Worm (Caenorhabditis elegans) whole organism, young adult: Measurements from ENCODE around the gene mdt-8.

ENCODE experiments used
- B0019.2 ChIP-seq: fragments of 200-800 bp; sonication (Bioruptor generic); conservative IDR thresholded peaks from 2 replicates; pipeline ENCODE4 v1.3.6; 2022; ENCODE audit warnings: missing genetic modification reagents, missing genetic modification characterization, missing compliant biosample characterization
- B0035.1 ChIP-seq: sonication (generic microtip); optimal IDR thresholded peaks from 2 replicates; lab custom pipeline; 2016; ENCODE audit warnings: missing genetic modification characterization, mild to moderate bottlenecking, missing compliant biosample characterization, missing genotype, missing genetic modification reagents
- B0261.1 ChIP-seq: sonication (generic microtip); optimal IDR thresholded peaks from 2 replicates; lab custom pipeline; 2016; ENCODE audit warnings: mild to moderate bottlenecking, missing genetic modification characterization, moderate library complexity, missing compliant biosample characterization
- D2030.7 ChIP-seq: fragments of 200-800 bp; sonication (Bioruptor generic); IDR thresholded peaks from 2 replicates; pipeline ENCODE4 v1.3.6; 2022; ENCODE audit warnings: missing genetic modification reagents, missing genetic modification characterization, missing compliant biosample characterization
- F57C9.4 ChIP-seq: sonication (generic microtip); optimal IDR thresholded peaks from 2 replicates; lab custom pipeline; 2017; ENCODE audit warnings: mild to moderate bottlenecking, missing genetic modification characterization, missing compliant biosample characterization
- T26A5.8 ChIP-seq: sonication (generic microtip); optimal IDR thresholded peaks from 2 replicates; lab custom pipeline; 2016; ENCODE audit warnings: missing genetic modification characterization, missing compliant biosample characterization
- Y56A3A.18 ChIP-seq: fragments of 200-800 bp; sonication (Bioruptor generic); IDR thresholded peaks from 2 replicates; pipeline ENCODE4 v1.3.6; 2022; ENCODE audit warnings: missing genetic modification reagents, missing genetic modification characterization, missing compliant biosample characterization
- Y67H2A.10 ChIP-seq: fragments of 200-800 bp; sonication (Bioruptor generic); conservative IDR thresholded peaks from 2 replicates; pipeline ENCODE4 v1.3.6; 2022; ENCODE audit warnings: missing genetic modification reagents, missing genetic modification characterization, missing compliant biosample characterization
- akir-1 ChIP-seq: fragments of 200-800 bp; sonication (Bioruptor generic); optimal IDR thresholded peaks from 2 replicates; lab custom pipeline; 2018; ENCODE audit warnings: mild to moderate bottlenecking, missing genetic modification characterization, moderate library complexity, missing compliant biosample characterization
- atf-7 ChIP-seq: sonication (generic microtip); optimal IDR thresholded peaks from 2 replicates; lab custom pipeline; 2017; ENCODE audit warnings: mild to moderate bottlenecking, missing genetic modification characterization, missing compliant biosample characterization
- athp-1 ChIP-seq: sonication (generic microtip); optimal IDR thresholded peaks from 2 replicates; lab custom pipeline; 2017; ENCODE audit warnings: mild to moderate bottlenecking, missing genetic modification characterization, missing compliant biosample characterization
- cebp-1 ChIP-seq, 2 experiments: fragments of 200-800 bp in 1 of 2; sonication (Bioruptor generic) in 1 of 2; sonication (generic microtip) in 1 of 2; IDR thresholded peaks in 1 of 2; optimal IDR thresholded peaks in 1 of 2; 2 replicates each; pipeline versions ENCODE4 v1.3.6 to Lab custom; 2017 to 2022; ENCODE audit warnings: missing compliant biosample characterization in 2 of 2, missing genetic modification characterization in 2 of 2, mild to moderate bottlenecking in 1 of 2, missing genetic modification reagents in 1 of 2, moderate library complexity in 1 of 2
- cebp-2 ChIP-seq: fragments of 200-800 bp; sonication (Bioruptor generic); IDR thresholded peaks from 2 replicates; pipeline ENCODE4 v1.3.6; 2022; ENCODE audit warnings: missing genetic modification characterization, missing compliant biosample characterization
- ceh-100 ChIP-seq: fragments of 200-800 bp; sonication (Bioruptor generic); IDR thresholded peaks from 2 replicates; pipeline ENCODE4 v1.3.6; 2022; ENCODE audit warnings: missing genetic modification reagents, missing genetic modification characterization, missing compliant biosample characterization
- ceh-40 ChIP-seq: fragments of 200-800 bp; sonication (Bioruptor generic); IDR thresholded peaks from 2 replicates; pipeline ENCODE4 v1.3.6; 2022; ENCODE audit warnings: missing genetic modification characterization, missing compliant biosample characterization
- ceh-58 ChIP-seq: fragments of 200-800 bp; sonication (Bioruptor generic); IDR thresholded peaks from 2 replicates; pipeline ENCODE4 v1.3.6; 2022; ENCODE audit warnings: missing genetic modification characterization, missing compliant biosample characterization
- ceh-79 ChIP-seq: sonication (generic microtip); optimal IDR thresholded peaks from 2 replicates; lab custom pipeline; 2017; ENCODE audit warnings: mild to moderate bottlenecking, missing genetic modification characterization, missing compliant biosample characterization
- ceh-91 ChIP-seq: fragments of 200-800 bp; sonication (Bioruptor generic); IDR thresholded peaks from 2 replicates; pipeline ENCODE4 v1.3.6; 2022; ENCODE audit warnings: missing genetic modification reagents, missing genetic modification characterization, missing compliant biosample characterization
- chd-7 ChIP-seq: sonication (generic microtip); optimal IDR thresholded peaks from 2 replicates; lab custom pipeline; 2016; ENCODE audit warnings: mild to moderate bottlenecking, missing genetic modification characterization, moderate library complexity, missing compliant biosample characterization
- dpff-1 ChIP-seq: sonication (generic microtip); optimal IDR thresholded peaks from 2 replicates; lab custom pipeline; 2017; ENCODE audit warnings: mild to moderate bottlenecking, missing genetic modification characterization, missing compliant biosample characterization
- efl-1 ChIP-seq: fragments of 150-350 bp; optimal IDR thresholded peaks from 2 replicates; lab custom pipeline; 2014; ENCODE audit warnings: missing biosample characterization, missing genetic modification reagents, missing genetic modification characterization
- egl-18 ChIP-seq: fragments of 200-800 bp; sonication (Bioruptor generic); IDR thresholded peaks from 2 replicates; pipeline ENCODE4 v1.3.6; 2022; ENCODE audit warnings: missing genetic modification reagents, missing genetic modification characterization, missing compliant biosample characterization
- hlh-12 ChIP-seq: sonication (generic microtip); optimal IDR thresholded peaks from 2 replicates; lab custom pipeline; 2016; ENCODE audit warnings: missing genetic modification characterization, missing compliant biosample characterization
- lin-54 ChIP-seq: fragments of 200-800 bp; sonication (Bioruptor generic); optimal IDR thresholded peaks from 2 replicates; lab custom pipeline; 2018; ENCODE audit warnings: mild to moderate bottlenecking, missing genetic modification characterization, missing compliant biosample characterization
- lsy-27 ChIP-seq: sonication (generic microtip); optimal IDR thresholded peaks from 2 replicates; lab custom pipeline; 2017; ENCODE audit warnings: missing genetic modification characterization, mild to moderate bottlenecking, missing compliant biosample characterization, antibody characterized with exemption, missing genotype, borderline replicate concordance; ENCODE audit not compliant: insufficient read depth
- madf-8 ChIP-seq: fragments of 200-800 bp; sonication (Bioruptor generic); conservative IDR thresholded peaks from 2 replicates; pipeline ENCODE4 v1.3.6; 2022; ENCODE audit warnings: missing genetic modification reagents, missing genetic modification characterization, missing compliant biosample characterization
- mes-4 ChIP-seq: sonication (generic microtip); optimal IDR thresholded peaks from 2 replicates; lab custom pipeline; 2016; ENCODE audit warnings: missing genotype, missing genetic modification characterization, missing compliant biosample characterization
- nfya-1 ChIP-seq: sonication (generic microtip); optimal IDR thresholded peaks from 2 replicates; lab custom pipeline; 2017; ENCODE audit warnings: antibody characterized with exemption, missing compliant biosample characterization, missing genetic modification characterization, borderline replicate concordance; ENCODE audit not compliant: insufficient read depth
- nfyb-1 ChIP-seq: fragments of 200-800 bp; sonication (Bioruptor generic); IDR thresholded peaks from 2 replicates; pipeline ENCODE4 v1.3.6; 2022; ENCODE audit warnings: missing genetic modification reagents, missing genetic modification characterization, missing compliant biosample characterization
- nhr-120 ChIP-seq: fragments of 200-800 bp; sonication (Bioruptor generic); IDR thresholded peaks from 2 replicates; pipeline ENCODE4 v1.3.6; 2022; ENCODE audit warnings: missing genetic modification characterization, missing compliant biosample characterization
- nhr-27 ChIP-seq: fragments of 200-800 bp; sonication (Bioruptor generic); optimal IDR thresholded peaks from 2 replicates; lab custom pipeline; 2018; ENCODE audit warnings: mild to moderate bottlenecking, missing genetic modification characterization, moderate library complexity, missing compliant biosample characterization
- rec-8 ChIP-seq, 2 experiments: sonication (generic microtip); optimal IDR thresholded peaks; 2 replicates each; lab custom pipeline; 2016; ENCODE audit warnings: mild to moderate bottlenecking in 2 of 2, missing genetic modification characterization in 2 of 2, missing genetic modification reagents in 2 of 2, missing genotype in 2 of 2, missing biosample characterization in 1 of 2, missing compliant biosample characterization in 1 of 2, moderate library complexity in 1 of 2
- repo-1 ChIP-seq: sonication (generic microtip); optimal IDR thresholded peaks from 2 replicates; lab custom pipeline; 2017; ENCODE audit warnings: mild to moderate bottlenecking, missing genetic modification characterization, missing compliant biosample characterization
- sdz-38 ChIP-seq: sonication (generic microtip); optimal IDR thresholded peaks from 2 replicates; lab custom pipeline; 2016; ENCODE audit warnings: missing genotype, missing genetic modification characterization, missing compliant biosample characterization
- snpc-1.3 ChIP-seq: sonication (generic microtip); optimal IDR thresholded peaks from 2 replicates; lab custom pipeline; 2017; ENCODE audit warnings: missing genetic modification characterization, mild to moderate bottlenecking, missing compliant biosample characterization, antibody characterized with exemption, moderate library complexity, missing genotype, missing genetic modification reagents; ENCODE audit not compliant: insufficient read depth
- snpc-3.4 ChIP-seq: sonication (generic microtip); optimal IDR thresholded peaks from 2 replicates; lab custom pipeline; 2017; ENCODE audit warnings: missing genetic modification characterization, mild to moderate bottlenecking, missing compliant biosample characterization, antibody characterized with exemption, moderate library complexity, missing genotype, missing genetic modification reagents
- snpc-4 ChIP-seq, 5 experiments: fragments of 150-350 bp in 1 of 5; sonication (generic microtip) in 4 of 5; optimal IDR thresholded peaks; 2 replicates each; lab custom pipeline; 2014 to 2018; ENCODE audit warnings: missing genetic modification characterization in 5 of 5, missing biosample characterization in 3 of 5, antibody characterized with exemption in 2 of 5, mild to moderate bottlenecking in 2 of 5, missing compliant biosample characterization in 2 of 5, missing genotype in 2 of 5, moderate library complexity in 2 of 5, missing genetic modification reagents in 1 of 5
- somi-1 ChIP-seq: fragments of 200-800 bp; sonication (Bioruptor generic); optimal IDR thresholded peaks from 2 replicates; lab custom pipeline; 2018; ENCODE audit warnings: mild to moderate bottlenecking, missing genetic modification characterization, missing compliant biosample characterization
- sptf-2 ChIP-seq: fragments of 200-800 bp; sonication (Bioruptor generic); optimal IDR thresholded peaks from 2 replicates; lab custom pipeline; 2018; ENCODE audit warnings: mild to moderate bottlenecking, missing genetic modification characterization, missing compliant biosample characterization
- tbx-9 ChIP-seq: sonication (generic microtip); optimal IDR thresholded peaks from 2 replicates; lab custom pipeline; 2016; ENCODE audit warnings: borderline replicate concordance, missing genetic modification characterization, inconsistent platforms, missing compliant biosample characterization
- unc-62 ChIP-seq: fragments of 150-350 bp; optimal IDR thresholded peaks from 2 replicates; lab custom pipeline; 2014; ENCODE audit warnings: missing biosample characterization, missing genetic modification reagents, missing genetic modification characterization
- xnd-1 ChIP-seq: sonication (generic microtip); optimal IDR thresholded peaks from 2 replicates; lab custom pipeline; 2016; ENCODE audit warnings: missing genotype, missing genetic modification reagents, missing genetic modification characterization, missing compliant biosample characterization
- zfh-2 ChIP-seq: fragments of 200-800 bp; sonication (Bioruptor generic); conservative IDR thresholded peaks from 2 replicates; pipeline ENCODE4 v1.3.6; 2022; ENCODE audit warnings: missing genetic modification reagents, missing genetic modification characterization, missing compliant biosample characterization
- ztf-18 ChIP-seq: sonication (generic microtip); optimal IDR thresholded peaks from 2 replicates; lab custom pipeline; 2016; ENCODE audit warnings: missing genotype, mild to moderate bottlenecking, missing genetic modification characterization, missing compliant biosample characterization
- ztf-25 ChIP-seq: fragments of 200-800 bp; sonication (Bioruptor generic); IDR thresholded peaks from 2 replicates; pipeline ENCODE4 v1.3.6; 2022; ENCODE audit warnings: missing genetic modification reagents, missing genetic modification characterization, missing compliant biosample characterization
- ztf-26 ChIP-seq: sonication (generic microtip); optimal IDR thresholded peaks from 2 replicates; lab custom pipeline; 2017; ENCODE audit warnings: missing genetic modification characterization, missing compliant biosample characterization

Gene mdt-8

DNA sequence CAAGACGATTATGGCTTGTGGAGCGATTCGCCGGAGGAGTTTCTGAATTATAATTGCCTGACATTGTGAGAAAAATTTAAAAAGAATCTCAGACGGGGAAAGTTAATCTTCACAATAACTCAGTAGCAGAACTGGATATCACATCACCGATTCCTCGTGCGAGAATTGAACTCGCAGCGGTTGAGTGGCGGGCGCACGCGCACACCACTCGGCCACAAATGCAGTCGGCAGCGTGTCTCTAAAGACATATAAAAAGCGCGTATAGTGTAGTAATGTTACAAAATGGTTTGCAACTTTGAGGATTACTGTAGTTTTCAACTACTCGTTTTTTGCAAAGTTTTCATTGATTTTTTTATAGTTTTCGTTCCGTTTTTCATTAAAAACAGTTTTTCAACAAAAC is 49.0 kb downstream of the mdt-8 start (continued):
- TF ChIP-seq ceh-91 (GFP tag; lab: Robert Waterston, UW) (peak; percentile 58; the same call in 1 of the 2 replicates), snpc-4 (GFP tag; optimal IDR thresholded peaks at IDR 0.05; lab: Kevin White, UChicago) (peak; percentile 83), snpc-4 (tag; optimal IDR thresholded peaks at IDR 0.05; lab: Kevin White, UChicago) (peak; percentile 62 to 82 (median 77)), egl-18 (GFP tag; lab: Robert Waterston, UW) (peak; percentile 85), cebp-2 (GFP tag; lab: Robert Waterston, UW) (peak; percentile 97), nhr-27 (tag; lab: Kevin White, UChicago) (peak; percentile 97), ceh-79 (tag; lab: Kevin White, UChicago) (peak; percentile 91), xnd-1 (tag; lab: Kevin White, UChicago) (peak; percentile 15), B0035.1 (tag; lab: Kevin White, UChicago) (peak; percentile 76), ztf-25 (GFP tag; lab: Robert Waterston, UW) (peak; percentile 97), B0019.2 (peak; percentile 72), madf-8 (GFP tag; lab: Robert Waterston, UW) (peak; percentile 49), D2030.7 (peak; percentile 90), dpff-1 (tag; lab: Kevin White, UChicago) (peak; percentile 52), atf-7 (tag; lab: Kevin White, UChicago) (peak; percentile 86), sptf-2 (GFP tag; lab: Kevin White, UChicago) (peak; percentile 98), snpc-3.4 (tag; lab: Kevin White, UChicago) (peak; percentile 93), tbx-9 (tag; lab: Kevin White, UChicago) (peak; percentile 26), akir-1 (GFP tag; lab: Kevin White, UChicago) (peak; percentile 66), Y67H2A.10 (0 out of 2 replicates have a peak, but pooled peaks have one; percentile 50), nfyb-1 (GFP tag; lab: Robert Waterston, UW) (peak; percentile 93), ztf-18 (tag; lab: Kevin White, UChicago) (peak; percentile 89), ztf-26 (tag; lab: Kevin White, UChicago) (peak; percentile 87), hlh-12 (tag; lab: Kevin White, UChicago) (peak; percentile 85), unc-62 (no peak), sdz-38 (tag; lab: Kevin White, UChicago) (no peak), athp-1 (peak; percentile 91), ceh-100 (GFP tag; lab: Robert Waterston, UW) (peak; percentile 82), nhr-120 (GFP tag; lab: Robert Waterston, UW) (peak; percentile 97), Y56A3A.18 (GFP tag; lab: Robert Waterston, UW) (peak; percentile 88), F57C9.4 (tag; lab: Kevin White, UChicago) (peak; percentile 72), ceh-40 (GFP tag; lab: Robert Waterston, UW) (peak; percentile 71; the same call in 1 of the 2 replicates), cebp-1 (GFP tag; IDR thresholded peaks at IDR 0.05; lab: Robert Waterston, UW) (peak; percentile 56; the same call in 1 of the 2 replicates), cebp-1 (tag; optimal IDR thresholded peaks at IDR 0.05; lab: Kevin White, UChicago) (no peak), lsy-27 (tag; lab: Kevin White, UChicago) (peak; percentile 72), nfya-1 (tag; lab: Kevin White, UChicago) (no peak), repo-1 (tag; lab: Kevin White, UChicago) (peak; percentile 87), lin-54 (GFP tag; lab: Kevin White, UChicago) (peak; percentile 81), rec-8 (tag; optimal IDR thresholded peaks at IDR 0.05; lab: Kevin White, UChicago) (peak; percentile 92 to 98), chd-7 (peak; percentile 93), somi-1 (peak; percentile 88), zfh-2 (peak; percentile 83), ceh-58 (peak; percentile 87; the same call in 1 of the 2 replicates), efl-1 (GFP tag; lab: Kevin White, UChicago) (peak; percentile 25), T26A5.8 (tag; lab: Kevin White, UChicago) (peak; percentile 94), B0261.1 (peak; percentile 98), mes-4 (tag; lab: Kevin White, UChicago) (peak; percentile 90), snpc-1.3 (tag; lab: Kevin White, UChicago) (peak; percentile 97)
